Worm (Caenorhabditis elegans) whole organism, L1 larva: ENCODE results near the gene men-1.
A peak's percentile ranks its signal among the peaks of the same experiment; 100 is the strongest.

Experiments used
- C16A3.4 ChIP-seq: fragments of 150-350 bp; optimal IDR thresholded peaks from 2 replicates; lab custom pipeline; 2014; ENCODE audit warnings: missing biosample characterization, missing genetic modification characterization
- C34B4.2 ChIP-seq: sonication (generic microtip); optimal IDR thresholded peaks from 2 replicates; lab custom pipeline; 2017; ENCODE audit warnings: mild to moderate bottlenecking, missing genetic modification characterization, missing compliant biosample characterization
- F16B12.6 ChIP-seq: fragments of 150-350 bp; optimal IDR thresholded peaks from 2 replicates; lab custom pipeline; 2014; ENCODE audit warnings: missing biosample characterization, missing genetic modification characterization
- Y116A8C.19 ChIP-seq: sonication (generic microtip); optimal IDR thresholded peaks from 2 replicates; lab custom pipeline; 2016; ENCODE audit warnings: missing compliant biosample characterization, missing genetic modification characterization, borderline replicate concordance
- alr-1 ChIP-seq: fragments of 200-800 bp; sonication (Bioruptor generic); optimal IDR thresholded peaks from 2 replicates; lab custom pipeline; 2018; ENCODE audit warnings: borderline replicate concordance, mild to moderate bottlenecking, missing genetic modification characterization, missing compliant biosample characterization
- aly-2 ChIP-seq: fragments of 150-350 bp; optimal IDR thresholded peaks from 2 replicates; lab custom pipeline; 2014; ENCODE audit warnings: missing biosample characterization, missing genetic modification characterization
- ama-1 ChIP-seq: fragments of 150-350 bp; optimal IDR thresholded peaks from 2 replicates; lab custom pipeline; 2014
- ceh-82 ChIP-seq, 3 experiments: fragments of 150-350 bp in 1 of 3; sonication (generic microtip) in 2 of 3; optimal IDR thresholded peaks; 2 replicates each; lab custom pipeline; 2014 to 2017; ENCODE audit warnings: missing biosample characterization in 3 of 3, missing genetic modification characterization in 3 of 3
- ceh-90 ChIP-seq: sonication (generic microtip); optimal IDR thresholded peaks from 2 replicates; lab custom pipeline; 2016; ENCODE audit warnings: missing genetic modification characterization, missing compliant biosample characterization
- ces-1 ChIP-seq: fragments of 150-350 bp; optimal IDR thresholded peaks from 2 replicates; lab custom pipeline; 2014; ENCODE audit warnings: missing biosample characterization, missing genetic modification reagents, missing genetic modification characterization
- dpl-1 ChIP-seq, 3 experiments: fragments of 150-350 bp in 2 of 3; sonication (generic microtip) in 1 of 3; optimal IDR thresholded peaks; 2 replicates each; lab custom pipeline; 2014 to 2017; ENCODE audit warnings: missing biosample characterization in 3 of 3, missing genetic modification characterization in 3 of 3, missing genetic modification reagents in 3 of 3
- efl-1 ChIP-seq, 4 experiments: fragments of 150-350 bp; optimal IDR thresholded peaks in 3 of 4; peaks in 1 of 4; 1 replicate in 1 of 4; 2 replicates in 3 of 4; lab custom pipeline; 2014; ENCODE audit warnings: missing biosample characterization in 2 of 4, missing genetic modification characterization in 2 of 4, missing genetic modification reagents in 2 of 4
- egl-27 ChIP-seq, 2 experiments: fragments of 150-350 bp in 1 of 2; sonication (generic microtip); optimal IDR thresholded peaks; 3 replicates each; lab custom pipeline; 2017 to 2018; ENCODE audit warnings: missing biosample characterization in 2 of 2, missing genetic modification characterization in 2 of 2, missing genetic modification reagents in 2 of 2
- elt-2 ChIP-seq: sonication (generic microtip); optimal IDR thresholded peaks from 2 replicates; lab custom pipeline; 2016; ENCODE audit warnings: missing genetic modification characterization, mild to moderate bottlenecking, inconsistent platforms, missing compliant biosample characterization, missing genetic modification reagents
- elt-3 ChIP-seq, 6 experiments: fragments of 150-350 bp in 1 of 6; sonication (generic microtip); optimal IDR thresholded peaks; 2 replicates each; lab custom pipeline; 2017 to 2018; ENCODE audit warnings: missing biosample characterization in 6 of 6, missing genetic modification characterization in 6 of 6, inconsistent platforms in 1 of 6
- ets-5 ChIP-seq: fragments of 200-800 bp; sonication (Bioruptor generic); IDR thresholded peaks from 2 replicates; pipeline ENCODE4 v1.3.6; 2022; ENCODE audit warnings: missing genetic modification characterization, missing compliant biosample characterization
- fkh-10 ChIP-seq: sonication (generic microtip); optimal IDR thresholded peaks from 2 replicates; lab custom pipeline; 2017; ENCODE audit warnings: missing biosample characterization, missing genetic modification reagents, missing genetic modification characterization
- fkh-4 ChIP-seq: sonication (generic microtip); optimal IDR thresholded peaks from 2 replicates; lab custom pipeline; 2016; ENCODE audit warnings: missing compliant biosample characterization, missing genetic modification characterization, borderline replicate concordance
- grh-1 ChIP-seq: fragments of 200-800 bp; sonication (Bioruptor generic); IDR thresholded peaks from 2 replicates; pipeline ENCODE4 v1.3.6; 2022; ENCODE audit warnings: missing genetic modification reagents, missing genetic modification characterization, missing compliant biosample characterization
- hlh-17 ChIP-seq: fragments of 200-800 bp; sonication (Bioruptor generic); optimal IDR thresholded peaks from 2 replicates; lab custom pipeline; 2018; ENCODE audit warnings: missing genetic modification characterization, mild to moderate bottlenecking, missing compliant biosample characterization, moderate library complexity, borderline replicate concordance
- hpl-2 ChIP-seq: fragments of 150-350 bp; optimal IDR thresholded peaks from 2 replicates; lab custom pipeline; 2014; ENCODE audit warnings: missing biosample characterization, missing genetic modification reagents, missing genetic modification characterization
- irx-1 ChIP-seq: sonication (generic microtip); optimal IDR thresholded peaks from 2 replicates; lab custom pipeline; 2016; ENCODE audit warnings: missing genetic modification characterization, missing compliant biosample characterization
- isw-1 ChIP-seq: fragments of 200-800 bp; sonication (Bioruptor generic); IDR thresholded peaks from 2 replicates; pipeline ENCODE4 v1.3.6; 2022; ENCODE audit warnings: missing genetic modification characterization, missing compliant biosample characterization
- jun-1 ChIP-seq: fragments of 150-350 bp; optimal IDR thresholded peaks from 2 replicates; lab custom pipeline; 2014; ENCODE audit warnings: missing biosample characterization, missing genetic modification reagents, missing genetic modification characterization
- lin-14 ChIP-seq: fragments of 200-800 bp; sonication (Bioruptor generic); optimal IDR thresholded peaks from 2 replicates; lab custom pipeline; 2018; ENCODE audit warnings: mild to moderate bottlenecking, missing genetic modification characterization, moderate library complexity, missing compliant biosample characterization
- lin-35 ChIP-seq, 2 experiments: fragments of 150-350 bp; optimal IDR thresholded peaks; 2 replicates each; lab custom pipeline; 2014; ENCODE audit warnings: missing biosample characterization in 2 of 2, missing genetic modification characterization in 2 of 2, missing genetic modification reagents in 2 of 2
- lin-39 ChIP-seq: fragments of 150-350 bp; optimal IDR thresholded peaks from 2 replicates; lab custom pipeline; 2014; ENCODE audit warnings: missing biosample characterization, missing genetic modification reagents, missing genetic modification characterization
- mab-9 ChIP-seq: fragments of 200-800 bp; sonication (Bioruptor generic); IDR thresholded peaks from 2 replicates; pipeline ENCODE4 v1.3.6; 2022; ENCODE audit warnings: missing genetic modification reagents, missing genetic modification characterization, missing compliant biosample characterization
- mdl-1 ChIP-seq, 2 experiments: fragments of 150-350 bp; optimal IDR thresholded peaks; 2 replicates each; lab custom pipeline; 2014 to 2017; ENCODE audit warnings: missing biosample characterization in 2 of 2, missing genetic modification characterization in 2 of 2, inconsistent platforms in 1 of 2
- nhr-12 ChIP-seq: sonication (generic microtip); optimal IDR thresholded peaks from 2 replicates; lab custom pipeline; 2017; ENCODE audit warnings: missing biosample characterization, missing genetic modification characterization
- nhr-19 ChIP-seq: fragments of 200-800 bp; sonication (Bioruptor generic); conservative IDR thresholded peaks from 2 replicates; pipeline ENCODE4 v1.3.6; 2022; ENCODE audit warnings: missing genetic modification characterization, missing compliant biosample characterization
- nhr-237 ChIP-seq: fragments of 150-350 bp; optimal IDR thresholded peaks from 2 replicates; lab custom pipeline; 2014; ENCODE audit warnings: missing biosample characterization, missing genetic modification characterization
- nhr-47 ChIP-seq: sonication (generic microtip); optimal IDR thresholded peaks from 2 replicates; lab custom pipeline; 2016; ENCODE audit warnings: mild to moderate bottlenecking, missing genetic modification characterization, moderate library complexity, missing compliant biosample characterization
- nhr-71 ChIP-seq: sonication (generic microtip); optimal IDR thresholded peaks from 2 replicates; lab custom pipeline; 2016; ENCODE audit warnings: mild to moderate bottlenecking, missing genetic modification characterization, moderate library complexity, missing compliant biosample characterization
- nhr-76 ChIP-seq: sonication (generic microtip); optimal IDR thresholded peaks from 2 replicates; lab custom pipeline; 2017; ENCODE audit warnings: missing biosample characterization, missing genetic modification characterization
- nhr-84 ChIP-seq: sonication (generic microtip); optimal IDR thresholded peaks from 2 replicates; lab custom pipeline; 2017; ENCODE audit warnings: missing biosample characterization, missing genetic modification characterization
- nhr-85 ChIP-seq: sonication (generic microtip); peaks from one replicate; lab custom pipeline; 2016; ENCODE audit warnings: missing genetic modification characterization, inconsistent platforms, missing compliant biosample characterization
- nhr-90 ChIP-seq: sonication (generic microtip); optimal IDR thresholded peaks from 2 replicates; lab custom pipeline; 2016; ENCODE audit warnings: mild to moderate bottlenecking, missing genetic modification characterization, missing compliant biosample characterization; ENCODE audit not compliant: poor library complexity
- rnt-1 ChIP-seq: sonication (generic microtip); optimal IDR thresholded peaks from 2 replicates; lab custom pipeline; 2016; ENCODE audit warnings: mild to moderate bottlenecking, missing genetic modification characterization, moderate library complexity, missing compliant biosample characterization
- skn-1 ChIP-seq: fragments of 150-350 bp; optimal IDR thresholded peaks from 2 replicates; lab custom pipeline; 2014; ENCODE audit warnings: missing biosample characterization, missing genetic modification characterization
- snpc-4 ChIP-seq: fragments of 150-350 bp; optimal IDR thresholded peaks from 2 replicates; lab custom pipeline; 2014; ENCODE audit warnings: missing biosample characterization, missing genetic modification characterization
- sptf-1 ChIP-seq: fragments of 150-350 bp; optimal IDR thresholded peaks from 2 replicates; lab custom pipeline; 2014; ENCODE audit warnings: missing biosample characterization, missing genetic modification characterization
- swsn-7 ChIP-seq: sonication (generic microtip); optimal IDR thresholded peaks from 2 replicates; lab custom pipeline; 2016; ENCODE audit warnings: missing genetic modification characterization, missing compliant biosample characterization
- tbx-2 ChIP-seq: sonication (generic microtip); optimal IDR thresholded peaks from 2 replicates; lab custom pipeline; 2016; ENCODE audit warnings: missing genetic modification characterization, missing compliant biosample characterization
- tlp-1 ChIP-seq: fragments of 150-350 bp; optimal IDR thresholded peaks from 2 replicates; lab custom pipeline; 2014; ENCODE audit warnings: missing biosample characterization, missing genetic modification characterization
- unc-130 ChIP-seq: fragments of 150-350 bp; optimal IDR thresholded peaks from 2 replicates; lab custom pipeline; 2017; ENCODE audit warnings: missing biosample characterization, missing genetic modification characterization, inconsistent platforms
- unc-62 ChIP-seq: fragments of 150-350 bp; optimal IDR thresholded peaks from 2 replicates; lab custom pipeline; 2014; ENCODE audit warnings: missing biosample characterization, missing genetic modification reagents, missing genetic modification characterization
- ztf-11 ChIP-seq, 2 experiments: sonication (generic microtip); optimal IDR thresholded peaks; 2 replicates each; lab custom pipeline; 2016 to 2017; ENCODE audit warnings: missing genetic modification characterization in 2 of 2, missing biosample characterization in 1 of 2, missing compliant biosample characterization in 1 of 2
- ztf-4 ChIP-seq: fragments of 150-350 bp; optimal IDR thresholded peaks from 2 replicates; lab custom pipeline; 2014; ENCODE audit warnings: missing biosample characterization, missing genetic modification characterization

Gene men-1

DNA sequence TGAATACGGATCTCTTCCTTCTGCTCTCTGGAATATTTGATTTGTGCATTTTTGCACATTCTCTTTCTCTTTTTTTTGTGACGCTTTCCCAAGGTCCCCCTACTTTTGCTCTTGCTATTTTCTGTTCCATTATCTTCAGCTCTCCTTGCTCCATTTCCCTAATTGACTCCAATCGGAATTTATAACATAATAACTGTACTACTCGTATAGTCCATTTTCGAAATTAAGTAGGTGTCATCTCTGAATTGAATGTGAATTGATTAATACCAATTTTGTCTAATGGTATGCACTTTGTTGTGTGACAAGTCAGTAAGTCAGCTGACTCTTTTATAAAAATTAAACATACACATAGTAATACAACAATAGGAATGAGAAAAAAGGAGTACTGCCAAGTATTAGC, 38.0 kb downstream of the men-1 start (continued):
- TF ChIP-seq dpl-1 (GFP tag; optimal IDR thresholded peaks at IDR 0.05; lab: Kevin White, UChicago) (no peak), tlp-1 (tag; lab: Kevin White, UChicago) (no peak), tbx-2 (no peak), unc-130 (tag; lab: Kevin White, UChicago) (no peak), unc-62 (GFP tag; lab: Kevin White, UChicago) (no peak), ceh-82 (tag; optimal IDR thresholded peaks at IDR 0.05; lab: Kevin White, UChicago) (no peak), skn-1 (tag; lab: Kevin White, UChicago) (no peak), hlh-17 (no peak), ceh-90 (tag; lab: Kevin White, UChicago) (no peak), ama-1 (lab: Kevin White, UChicago) (no peak), jun-1 (tag; lab: Kevin White, UChicago) (no peak), mab-9 (GFP tag; lab: Robert Waterston, UW) (peak; percentile 51; the same call in 1 of the 2 replicates), C34B4.2 (tag; lab: Kevin White, UChicago) (no peak), sptf-1 (tag; lab: Kevin White, UChicago) (no peak), nhr-90 (tag; lab: Kevin White, UChicago) (no peak), fkh-4 (tag; lab: Kevin White, UChicago) (no peak), lin-35 (GFP tag; optimal IDR thresholded peaks at IDR 0.05; lab: Kevin White, UChicago) (no peak), nhr-85 (tag; lab: Kevin White, UChicago) (no peak), nhr-71 (tag; lab: Kevin White, UChicago) (peak; percentile 20), fkh-10 (GFP tag; lab: Kevin White, UChicago) (no peak), mdl-1 (tag; optimal IDR thresholded peaks at IDR 0.05; lab: Kevin White, UChicago) (no peak), F16B12.6 (tag; lab: Kevin White, UChicago) (no peak), ets-5 (GFP tag; lab: Robert Waterston, UW) (no peak), elt-2 (tag; lab: Kevin White, UChicago) (no peak), isw-1 (GFP tag; lab: Robert Waterston, UW) (no peak), nhr-237 (tag; lab: Kevin White, UChicago) (no peak), ztf-4 (no peak), lin-14 (GFP tag; lab: Kevin White, UChicago) (peak; percentile 41), nhr-19 (GFP tag; lab: Robert Waterston, UW) (no peak), grh-1 (GFP tag; lab: Robert Waterston, UW) (no peak), nhr-84 (no peak), nhr-47 (tag; lab: Kevin White, UChicago) (peak; percentile 14), irx-1 (tag; lab: Kevin White, UChicago) (no peak), ztf-11 (tag; optimal IDR thresholded peaks at IDR 0.05; lab: Kevin White, UChicago) (peak in 1 of 2 experiments; percentile 51), hpl-2 (GFP tag; lab: Kevin White, UChicago) (no peak)

DNA sequence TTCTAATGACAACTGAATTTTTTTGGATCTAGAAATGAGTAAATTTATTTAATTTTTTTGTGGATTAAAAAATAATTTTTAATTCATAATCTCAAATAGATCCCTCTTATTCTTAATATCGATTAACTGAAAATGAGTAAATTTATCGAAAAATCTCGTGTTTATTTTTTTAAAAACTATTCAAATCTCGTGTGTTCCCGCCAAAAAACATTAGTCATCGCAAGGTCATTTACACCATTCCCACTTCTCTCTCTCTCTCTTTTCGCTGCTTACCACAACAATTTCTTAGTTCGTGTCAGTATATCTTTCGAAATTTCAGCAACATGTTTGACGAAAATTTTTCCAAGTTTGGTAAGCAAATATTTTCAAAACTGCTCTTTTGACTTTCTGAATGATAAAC, 46.5 kb downstream of the men-1 start:
- no peak for TF ChIP-seq tlp-1 (tag; lab: Kevin White, UChicago)
- no peak for TF ChIP-seq tbx-2
- peak; percentile 4 for TF ChIP-seq lin-14 (GFP tag; lab: Kevin White, UChicago)
- no peak for TF ChIP-seq nhr-84
- no peak for TF ChIP-seq unc-130 (tag; lab: Kevin White, UChicago)
- TF ChIP-seq Y116A8C.19 (tag; lab: Kevin White, UChicago), result no peak
- TF ChIP-seq aly-2 (tag; lab: Kevin White, UChicago), result no peak
- TF ChIP-seq elt-3 (tag; optimal IDR thresholded peaks at IDR 0.05; lab: Kevin White, UChicago), result no peak
- no peak for TF ChIP-seq swsn-7 (tag; lab: Kevin White, UChicago)
- no peak for TF ChIP-seq rnt-1 (tag; lab: Kevin White, UChicago)
- TF ChIP-seq C16A3.4 (tag; lab: Kevin White, UChicago), result no peak
- TF ChIP-seq lin-35 (GFP tag; optimal IDR thresholded peaks at IDR 0.05; lab: Kevin White, UChicago), result peak in 1 of 2 experiments; percentile 32
- TF ChIP-seq snpc-4 (tag; lab: Kevin White, UChicago), result no peak
- TF ChIP-seq nhr-76 (tag; lab: Kevin White, UChicago), result no peak
- no peak for TF ChIP-seq ztf-4
- TF ChIP-seq efl-1 (optimal IDR thresholded peaks at IDR 0.05; lab: Kevin White, UChicago), result peak in 1 of 2 experiments; percentile 4
- TF ChIP-seq efl-1 (GFP tag; optimal IDR thresholded peaks at IDR 0.05 in 1 of 2; lab: Kevin White, UChicago), result peak; percentile 54 to 74
- TF ChIP-seq dpl-1 (GFP tag; optimal IDR thresholded peaks at IDR 0.05; lab: Kevin White, UChicago), result peak; percentile 36 to 52 (median 46)
- no peak for TF ChIP-seq egl-27 (tag; optimal IDR thresholded peaks at IDR 0.05; lab: Kevin White, UChicago)
- TF ChIP-seq alr-1 (tag; lab: Kevin White, UChicago), result no peak
- TF ChIP-seq lin-39 (tag; lab: Kevin White, UChicago), result no peak
- TF ChIP-seq fkh-4 (tag; lab: Kevin White, UChicago), result no peak
- TF ChIP-seq mab-9 (GFP tag; lab: Robert Waterston, UW), result no peak
- no peak for TF ChIP-seq ces-1
- no peak for TF ChIP-seq jun-1 (tag; lab: Kevin White, UChicago)
- TF ChIP-seq nhr-85 (tag; lab: Kevin White, UChicago), result peak; percentile 35
- no peak for TF ChIP-seq ceh-82 (tag; optimal IDR thresholded peaks at IDR 0.05; lab: Kevin White, UChicago)
- no peak for TF ChIP-seq nhr-12 (tag; lab: Kevin White, UChicago)
- no peak for TF ChIP-seq skn-1 (tag; lab: Kevin White, UChicago)
